Worm (Caenorhabditis elegans): ENCODE results near the gene tra-1.

tra-1 gene

DNA sequence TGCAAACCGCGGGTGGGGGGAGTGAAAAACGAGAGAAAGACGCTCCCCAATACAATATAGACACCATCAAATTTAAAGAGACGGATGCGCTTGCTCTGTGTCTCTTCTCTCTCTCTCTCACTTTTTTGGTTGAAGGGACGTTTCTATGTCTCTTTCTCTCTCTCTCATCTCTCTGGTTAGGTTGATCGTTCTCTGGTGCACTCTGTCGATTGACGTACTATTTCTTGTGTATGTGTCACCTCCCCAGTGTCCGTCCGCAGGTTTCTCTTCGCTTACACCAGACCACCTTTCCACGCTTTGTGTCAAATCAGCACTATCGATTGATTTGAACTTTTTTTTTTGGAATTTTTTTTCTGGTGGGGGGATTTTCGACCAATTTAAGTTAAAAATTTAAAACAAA, 48.4 kb upstream of the tra-1 start:
- TF ChIP-seq nfya-1 (tag; optimal IDR thresholded peaks at IDR 0.05; ENCODE audit: borderline replicate concordance, insufficient read depth) = no peak
- TF ChIP-seq attf-5 (GFP tag; optimal IDR thresholded peaks at IDR 0.05) = peak; percentile 41
- TF ChIP-seq zfh-2 (GFP tag; conservative IDR thresholded peaks at IDR 0.05) = peak; percentile 45; the same call in 1 of the 2 replicates
- no peak for TF ChIP-seq F55B11.4 (tag; optimal IDR thresholded peaks at IDR 0.05; ENCODE audit: borderline replicate concordance, insufficient read depth)
- TF ChIP-seq dpl-1 (GFP tag; optimal IDR thresholded peaks at IDR 0.05) = no peak
- TF ChIP-seq egl-44 (GFP tag; IDR thresholded peaks at IDR 0.05) = no peak
- no peak for TF ChIP-seq athp-1 (tag; optimal IDR thresholded peaks at IDR 0.05)
- no peak for TF ChIP-seq nfya-2 (GFP tag; IDR thresholded peaks at IDR 0.05)
- TF ChIP-seq ztf-22 (GFP tag; optimal IDR thresholded peaks at IDR 0.05) = no peak
- TF ChIP-seq lin-54 (GFP tag; optimal IDR thresholded peaks at IDR 0.05) = peak; percentile 11
- no peak for TF ChIP-seq C17E4.6 (GFP tag; IDR thresholded peaks at IDR 0.05)
- no peak for TF ChIP-seq cebp-2 (GFP tag; IDR thresholded peaks at IDR 0.05)
- peak; percentile 56 for TF ChIP-seq lin-40 (tag; optimal IDR thresholded peaks at IDR 0.05)
- TF ChIP-seq F39B2.1 (GFP tag; IDR thresholded peaks at IDR 0.05) = no peak
- TF ChIP-seq ceh-40 (GFP tag; IDR thresholded peaks at IDR 0.05) = no peak
- no peak for TF ChIP-seq ccch-3 (GFP tag; optimal IDR thresholded peaks at IDR 0.05)
- no peak for TF ChIP-seq snpc-1.1 (tag; optimal IDR thresholded peaks at IDR 0.05; ENCODE audit: insufficient read depth)
- no peak for TF ChIP-seq snpc-4 (GFP tag; optimal IDR thresholded peaks at IDR 0.05)
- peak; percentile 26 to 69 (median 48) for TF ChIP-seq snpc-4 (tag; optimal IDR thresholded peaks at IDR 0.05)
- TF ChIP-seq ztf-6 (GFP tag; IDR thresholded peaks at IDR 0.05) = no peak
- TF ChIP-seq K12H6.12 (tag; optimal IDR thresholded peaks at IDR 0.05) = peak; percentile 23
- TF ChIP-seq nhr-179 (tag; optimal IDR thresholded peaks at IDR 0.05) = no peak
- no peak for TF ChIP-seq sdz-38 (tag; optimal IDR thresholded peaks at IDR 0.05)
- no peak for TF ChIP-seq B0035.1 (tag; optimal IDR thresholded peaks at IDR 0.05)
- 0 out of 2 replicates have a peak, but pooled peaks have one; percentile 34 for TF ChIP-seq Y56A3A.18 (GFP tag; IDR thresholded peaks at IDR 0.05)
- no peak for TF ChIP-seq aptf-2 (GFP tag; conservative IDR thresholded peaks at IDR 0.05)
- TF ChIP-seq egl-18 (GFP tag; IDR thresholded peaks at IDR 0.05) = no peak
- TF ChIP-seq nhr-120 (GFP tag; IDR thresholded peaks at IDR 0.05) = no peak
- no peak for TF ChIP-seq ztf-18 (tag; optimal IDR thresholded peaks at IDR 0.05)
- no peak for TF ChIP-seq hmg-20 (GFP tag; IDR thresholded peaks at IDR 0.05)
- peak; percentile 42; the same call in 1 of the 2 replicates for TF ChIP-seq cebp-1 (GFP tag; IDR thresholded peaks at IDR 0.05)
- TF ChIP-seq cebp-1 (tag; optimal IDR thresholded peaks at IDR 0.05) = peak; percentile 65
- TF ChIP-seq attf-3 (GFP tag; conservative IDR thresholded peaks at IDR 0.05) = no peak
- no peak for TF ChIP-seq Y67H2A.10 (GFP tag; conservative IDR thresholded peaks at IDR 0.05)
- TF ChIP-seq hrde-1 (tag; optimal IDR thresholded peaks at IDR 0.05; ENCODE audit: borderline replicate concordance) = no peak
- TF ChIP-seq nfyb-1 (GFP tag; IDR thresholded peaks at IDR 0.05) = 0 out of 2 replicates have a peak, but pooled peaks have one; percentile 49
- no peak for TF ChIP-seq ztf-25 (GFP tag; IDR thresholded peaks at IDR 0.05)
- no peak for TF ChIP-seq ceh-100 (GFP tag; IDR thresholded peaks at IDR 0.05)
- TF ChIP-seq B0336.3 (GFP tag; IDR thresholded peaks at IDR 0.05) = peak; percentile 70; the same call in 1 of the 2 replicates
- no peak for TF ChIP-seq bed-1 (GFP tag; IDR thresholded peaks at IDR 0.05)
- TF ChIP-seq D2030.7 (GFP tag; IDR thresholded peaks at IDR 0.05) = no peak
- TF ChIP-seq Y53F4B.3 (GFP tag; IDR thresholded peaks at IDR 0.05) = no peak
- no peak for TF ChIP-seq tlf-1 (GFP tag; optimal IDR thresholded peaks at IDR 0.05)
- TF ChIP-seq F10E7.11 (tag; optimal IDR thresholded peaks at IDR 0.05) = no peak
- TF ChIP-seq sea-2 (GFP tag; IDR thresholded peaks at IDR 0.05) = no peak
- TF ChIP-seq hsf-1 (GFP tag; IDR thresholded peaks at IDR 0.05) = no peak
- TF ChIP-seq ceh-91 (GFP tag; IDR thresholded peaks at IDR 0.05) = no peak
- no peak for TF ChIP-seq sptf-2 (GFP tag; optimal IDR thresholded peaks at IDR 0.05)
- no peak for TF ChIP-seq ztf-28 (GFP tag; IDR thresholded peaks at IDR 0.05)

Measured in whole organism, young adult.